Worm (Caenorhabditis elegans) whole organism, L2 larva: ENCODE results near the gene K10H10.7.

Experiments
- C34F6.9 ChIP-seq: fragments of 150-350 bp; optimal IDR thresholded peaks from 2 replicates; lab custom pipeline; 2014; ENCODE audit warnings: missing biosample characterization, missing genetic modification characterization
- R02D3.7 ChIP-seq: fragments of 150-350 bp; optimal IDR thresholded peaks from 2 replicates; lab custom pipeline; 2014; ENCODE audit warnings: missing biosample characterization, missing genetic modification characterization
- Y55F3AM.14 ChIP-seq: fragments of 200-800 bp; sonication (Bioruptor generic); optimal IDR thresholded peaks from 2 replicates; lab custom pipeline; 2018; ENCODE audit warnings: mild to moderate bottlenecking, missing genetic modification characterization, missing compliant biosample characterization
- ZK546.5 ChIP-seq: sonication (generic microtip); optimal IDR thresholded peaks from 2 replicates; lab custom pipeline; 2017; ENCODE audit warnings: missing biosample characterization, missing genetic modification characterization
- alr-1 ChIP-seq: fragments of 150-350 bp; optimal IDR thresholded peaks from 2 replicates; lab custom pipeline; 2014; ENCODE audit warnings: missing biosample characterization, missing genetic modification characterization
- aly-2 ChIP-seq: fragments of 150-350 bp; optimal IDR thresholded peaks from 2 replicates; lab custom pipeline; 2014; ENCODE audit warnings: missing biosample characterization, missing genetic modification characterization
- blmp-1 ChIP-seq: sonication (generic microtip); optimal IDR thresholded peaks from 2 replicates; lab custom pipeline; 2017; ENCODE audit warnings: missing genetic modification characterization, mild to moderate bottlenecking, missing compliant biosample characterization, antibody characterized with exemption, moderate library complexity; ENCODE audit not compliant: insufficient read depth
- ceh-16 ChIP-seq: fragments of 150-350 bp; optimal IDR thresholded peaks from 2 replicates; lab custom pipeline; 2014; ENCODE audit warnings: missing biosample characterization, missing genetic modification characterization
- ceh-82 ChIP-seq: fragments of 150-350 bp; optimal IDR thresholded peaks from 2 replicates; lab custom pipeline; 2014; ENCODE audit warnings: missing biosample characterization, missing genetic modification characterization
- egl-27 ChIP-seq: sonication (generic microtip); optimal IDR thresholded peaks from 3 replicates; lab custom pipeline; 2017; ENCODE audit warnings: missing biosample characterization, missing genetic modification reagents, missing genetic modification characterization
- elt-1 ChIP-seq: fragments of 150-350 bp; optimal IDR thresholded peaks from 2 replicates; lab custom pipeline; 2014; ENCODE audit warnings: missing biosample characterization, missing genetic modification characterization
- elt-3 ChIP-seq: sonication (generic microtip); optimal IDR thresholded peaks from 2 replicates; lab custom pipeline; 2017; ENCODE audit warnings: missing biosample characterization, missing genetic modification characterization
- gmeb-1 ChIP-seq: fragments of 150-350 bp; optimal IDR thresholded peaks from 2 replicates; lab custom pipeline; 2014; ENCODE audit warnings: missing biosample characterization, missing genetic modification characterization
- lin-39 ChIP-seq: fragments of 150-350 bp; optimal IDR thresholded peaks from 2 replicates; lab custom pipeline; 2014; ENCODE audit warnings: missing biosample characterization, missing genetic modification reagents, missing genetic modification characterization
- mab-5 ChIP-seq: fragments of 150-350 bp; optimal IDR thresholded peaks from 2 replicates; lab custom pipeline; 2014; ENCODE audit warnings: missing biosample characterization, missing genetic modification characterization
- mbf-1 ChIP-seq: sonication (generic microtip); optimal IDR thresholded peaks from 2 replicates; lab custom pipeline; 2017; ENCODE audit warnings: missing biosample characterization, missing genetic modification characterization
- mdl-1 ChIP-seq, 2 experiments: fragments of 150-350 bp in 1 of 2; sonication (generic microtip) in 1 of 2; optimal IDR thresholded peaks; 2 replicates each; lab custom pipeline; 2017; ENCODE audit warnings: missing biosample characterization in 2 of 2, missing genetic modification characterization in 2 of 2
- nhr-11 ChIP-seq: fragments of 150-350 bp; optimal IDR thresholded peaks from 2 replicates; lab custom pipeline; 2014; ENCODE audit warnings: missing biosample characterization, missing genetic modification characterization
- nhr-21 ChIP-seq: fragments of 150-350 bp; optimal IDR thresholded peaks from 2 replicates; lab custom pipeline; 2014; ENCODE audit warnings: missing biosample characterization, missing genetic modification characterization
- nhr-23 ChIP-seq: fragments of 150-350 bp; optimal IDR thresholded peaks from 2 replicates; lab custom pipeline; 2014; ENCODE audit warnings: missing biosample characterization, missing genetic modification reagents, missing genetic modification characterization
- nhr-237 ChIP-seq: fragments of 150-350 bp; optimal IDR thresholded peaks from 2 replicates; lab custom pipeline; 2014; ENCODE audit warnings: missing biosample characterization, missing genetic modification characterization
- nhr-25 ChIP-seq: fragments of 150-350 bp; sonication (generic microtip); optimal IDR thresholded peaks from 3 replicates; lab custom pipeline; 2014; ENCODE audit warnings: missing biosample characterization, missing genetic modification characterization
- nhr-77 ChIP-seq: fragments of 150-350 bp; optimal IDR thresholded peaks from 2 replicates; lab custom pipeline; 2014; ENCODE audit warnings: missing biosample characterization, missing genetic modification characterization
- peb-1 ChIP-seq: fragments of 150-350 bp; optimal IDR thresholded peaks from 2 replicates; lab custom pipeline; 2014; ENCODE audit warnings: missing biosample characterization, missing genetic modification characterization
- sem-4 ChIP-seq: fragments of 150-350 bp; optimal IDR thresholded peaks from 2 replicates; lab custom pipeline; 2014; ENCODE audit warnings: missing biosample characterization, missing genetic modification reagents, missing genetic modification characterization
- skn-1 ChIP-seq: sonication (generic microtip); optimal IDR thresholded peaks from 2 replicates; lab custom pipeline; 2017; ENCODE audit warnings: missing biosample characterization, missing genetic modification characterization
- sma-3 ChIP-seq: sonication (generic microtip); optimal IDR thresholded peaks from 2 replicates; lab custom pipeline; 2016; ENCODE audit warnings: missing genetic modification reagents, missing genetic modification characterization, missing compliant biosample characterization
- sma-9 ChIP-seq, 2 experiments: fragments of 150-350 bp in 1 of 2; sonication (generic microtip) in 1 of 2; optimal IDR thresholded peaks; 2 replicates each; lab custom pipeline; 2014 to 2016; ENCODE audit warnings: missing genetic modification characterization in 2 of 2, mild to moderate bottlenecking in 1 of 2, missing biosample characterization in 1 of 2, missing compliant biosample characterization in 1 of 2, missing genetic modification reagents in 1 of 2, moderate library complexity in 1 of 2
- snpc-4 ChIP-seq: fragments of 150-350 bp; optimal IDR thresholded peaks from 2 replicates; lab custom pipeline; 2014; ENCODE audit warnings: missing biosample characterization, missing genetic modification characterization
- unc-39 ChIP-seq: fragments of 150-350 bp; optimal IDR thresholded peaks from 2 replicates; lab custom pipeline; 2014; ENCODE audit warnings: missing biosample characterization, missing genetic modification characterization
- unc-55 ChIP-seq: fragments of 150-350 bp; sonication (generic microtip); optimal IDR thresholded peaks from 3 replicates; lab custom pipeline; 2014; ENCODE audit warnings: missing biosample characterization, missing genetic modification reagents, missing genetic modification characterization
- unc-62 ChIP-seq: fragments of 150-350 bp; optimal IDR thresholded peaks from 2 replicates; lab custom pipeline; 2014; ENCODE audit warnings: missing biosample characterization, missing genetic modification reagents, missing genetic modification characterization
- ztf-1 ChIP-seq: fragments of 200-800 bp; sonication (Bioruptor generic); conservative IDR thresholded peaks from 2 replicates; pipeline ENCODE4 v1.3.6; 2022; ENCODE audit warnings: missing genetic modification characterization, missing compliant biosample characterization
- ztf-4 ChIP-seq: fragments of 150-350 bp; optimal IDR thresholded peaks from 2 replicates; lab custom pipeline; 2014; ENCODE audit warnings: missing biosample characterization, missing genetic modification characterization

The K10H10.7 gene

DNA sequence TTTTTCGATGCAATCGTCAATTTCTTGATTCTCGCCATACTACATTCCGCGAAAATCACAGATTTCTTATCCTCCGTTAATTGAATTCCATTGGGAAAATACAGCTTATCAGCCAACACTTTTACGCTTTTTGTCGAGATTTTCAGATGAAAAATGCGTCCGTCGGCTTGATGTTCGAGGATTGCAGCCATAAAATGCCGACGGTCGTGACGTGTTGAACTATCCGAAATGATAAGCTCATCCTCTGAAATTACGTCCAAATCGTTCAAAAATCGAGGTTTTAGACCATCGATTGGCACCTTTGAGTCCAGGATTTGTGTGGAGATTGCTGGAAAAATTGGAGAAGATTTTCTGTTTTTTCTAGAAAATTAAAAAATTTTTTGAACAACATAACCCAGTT is 19.6 kb upstream of the K10H10.7 start:
- TF ChIP-seq sma-9 (GFP tag; optimal IDR thresholded peaks at IDR 0.05; lab: Kevin White, UChicago) (no peak), sma-9 (tag; optimal IDR thresholded peaks at IDR 0.05; lab: Kevin White, UChicago) (no peak), unc-62 (GFP tag; lab: Kevin White, UChicago) (no peak), blmp-1 (no peak), ceh-82 (tag; lab: Kevin White, UChicago) (no peak), unc-55 (GFP tag; lab: Kevin White, UChicago) (no peak), mab-5 (tag; lab: Kevin White, UChicago) (no peak), peb-1 (tag; lab: Kevin White, UChicago) (no peak), egl-27 (tag; lab: Kevin White, UChicago) (no peak), Y55F3AM.14 (GFP tag; lab: Kevin White, UChicago) (no peak), C34F6.9 (tag; lab: Kevin White, UChicago) (no peak), lin-39 (tag; lab: Kevin White, UChicago) (no peak)

DNA sequence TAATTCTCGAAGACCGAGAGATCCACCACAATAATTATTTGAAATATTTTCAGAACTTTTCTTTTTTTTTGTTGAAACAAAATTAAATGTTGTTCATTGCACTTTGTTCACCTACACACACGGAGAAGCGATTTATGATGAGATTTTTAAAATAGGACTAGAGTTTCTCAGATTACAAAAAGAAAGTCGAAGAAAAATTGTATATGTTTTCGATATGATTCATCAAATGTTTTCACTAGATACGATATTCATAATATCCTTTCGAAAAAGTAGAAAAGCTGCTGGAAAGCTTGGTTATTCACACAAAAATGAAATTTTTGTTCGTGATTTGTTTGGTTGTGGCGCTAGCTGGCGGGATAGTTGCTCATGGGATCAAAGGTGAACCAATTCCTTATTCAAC is 17.6 kb upstream of the K10H10.7 start, which contains the start of gene F57C2.4:
TSS of gene F57C2.4 (plus strand) at position 301 of the 400 bp plus-strand sequence.
- TF ChIP-seq nhr-23 (tag; lab: Kevin White, UChicago) (no peak), unc-62 (GFP tag; lab: Kevin White, UChicago) (no peak), mbf-1 (tag; lab: Kevin White, UChicago) (no peak), sma-3 (no peak), peb-1 (tag; lab: Kevin White, UChicago) (no peak)

DNA sequence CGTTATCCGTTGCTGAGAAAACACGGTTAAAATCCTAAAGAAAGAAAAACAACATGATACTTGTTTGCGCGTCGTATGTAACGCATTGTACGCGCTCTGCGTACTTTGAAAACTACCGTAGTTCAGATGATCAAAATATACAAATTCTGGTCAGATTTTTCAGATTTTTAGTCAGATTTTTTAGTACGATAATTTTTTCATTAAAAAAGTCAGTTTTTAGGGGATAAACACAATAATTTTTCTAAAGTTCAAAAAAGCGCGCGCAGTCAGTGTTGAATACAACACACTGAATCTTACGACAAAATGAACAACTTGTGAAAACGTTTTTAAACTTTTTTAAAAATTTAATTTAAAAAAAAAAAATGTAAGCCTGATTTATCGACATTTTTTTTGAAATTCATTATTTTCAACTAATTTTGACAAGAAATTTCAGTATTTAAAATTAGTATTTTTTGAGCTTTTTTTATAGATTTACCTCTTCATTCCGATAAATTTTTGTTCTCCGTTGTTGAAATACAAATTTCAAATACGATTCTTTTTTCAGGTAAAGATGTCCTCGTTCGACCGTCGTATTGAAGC is 16.3 kb upstream of the K10H10.7 start, which contains the start of gene pot-2:
TSS of gene pot-2 (plus strand) at position 529 of the 579 bp plus-strand sequence.
- TF ChIP-seq mab-5 (tag; lab: Kevin White, UChicago): no peak
- no peak for TF ChIP-seq mdl-1 (tag; optimal IDR thresholded peaks at IDR 0.05; lab: Kevin White, UChicago)
- no peak for TF ChIP-seq gmeb-1 (tag; lab: Kevin White, UChicago)
- no peak for TF ChIP-seq lin-39 (tag; lab: Kevin White, UChicago)
- TF ChIP-seq sem-4 (tag; lab: Kevin White, UChicago): no peak
- no peak for TF ChIP-seq nhr-237 (tag; lab: Kevin White, UChicago)

DNA sequence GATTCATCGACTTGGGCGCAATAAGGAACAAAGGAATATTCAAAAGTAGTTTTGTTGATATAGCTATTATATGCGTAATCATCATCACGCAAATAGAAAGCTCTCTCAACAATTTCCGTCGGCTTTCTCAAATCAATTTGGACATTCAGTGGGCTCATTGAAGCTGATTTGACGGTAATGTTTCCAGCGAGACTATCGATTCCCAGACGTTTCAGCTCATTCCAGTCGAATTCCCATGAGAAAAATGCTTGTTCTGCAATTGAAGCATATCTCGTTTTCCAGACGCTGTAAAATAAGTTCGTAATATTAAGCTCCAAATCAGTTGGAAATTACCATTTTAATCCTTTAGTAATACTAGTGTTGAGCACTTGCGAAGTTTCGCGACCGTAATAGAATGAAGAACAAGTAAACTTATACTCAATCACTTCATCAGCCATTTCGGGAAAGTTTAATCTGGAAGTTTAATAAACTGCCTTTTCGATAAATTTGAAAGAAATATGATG is 15.7 kb upstream of the K10H10.7 start, which contains the start of gene btb-20:
TSS of gene btb-20 (minus strand) at position 453 of the 503 bp plus-strand sequence.
- no peak for TF ChIP-seq gmeb-1 (tag; lab: Kevin White, UChicago)
- no peak for TF ChIP-seq ceh-16 (tag; lab: Kevin White, UChicago)
- no peak for TF ChIP-seq nhr-77 (tag; lab: Kevin White, UChicago)
- no peak for TF ChIP-seq R02D3.7 (tag; lab: Kevin White, UChicago)
- TF ChIP-seq skn-1 (tag; lab: Kevin White, UChicago): no peak
- no peak for TF ChIP-seq nhr-23 (tag; lab: Kevin White, UChicago)
- TF ChIP-seq nhr-21 (tag; lab: Kevin White, UChicago): no peak
- no peak for TF ChIP-seq nhr-25 (tag; lab: Kevin White, UChicago)
- no peak for TF ChIP-seq aly-2
- TF ChIP-seq blmp-1: no peak

DNA sequence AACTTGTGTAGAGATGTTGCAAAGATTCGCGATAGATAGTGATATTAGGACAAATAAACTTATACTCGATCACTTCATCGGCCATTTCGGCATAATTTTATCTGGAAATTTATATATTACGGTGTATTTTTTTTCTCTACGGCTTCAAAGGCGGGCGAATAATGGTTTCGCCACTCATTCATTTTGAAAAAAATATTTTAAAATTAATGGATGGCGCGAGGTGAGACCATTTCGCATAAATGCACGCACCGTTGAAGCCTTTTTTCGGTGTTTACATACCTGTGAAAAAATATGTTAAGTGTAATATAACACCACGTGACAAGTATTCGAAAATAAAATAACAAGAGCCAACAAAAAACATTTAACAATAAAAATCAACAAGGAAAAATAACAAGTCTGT is 14.6 kb upstream of the K10H10.7 start, which contains the start of gene btb-19:
TSS of gene btb-19 (minus strand) at position 101 of the 400 bp plus-strand sequence.
- TF ChIP-seq unc-55 (GFP tag; lab: Kevin White, UChicago) (no peak), nhr-237 (tag; lab: Kevin White, UChicago) (no peak), ztf-1 (GFP tag; lab: Robert Waterston, UW) (no peak), ZK546.5 (tag; lab: Kevin White, UChicago) (no peak), lin-39 (tag; lab: Kevin White, UChicago) (no peak), sma-9 (GFP tag; optimal IDR thresholded peaks at IDR 0.05; lab: Kevin White, UChicago) (no peak), sma-9 (tag; optimal IDR thresholded peaks at IDR 0.05; lab: Kevin White, UChicago) (no peak), nhr-11 (no peak), unc-39 (tag; lab: Kevin White, UChicago) (no peak), nhr-77 (tag; lab: Kevin White, UChicago) (no peak), Y55F3AM.14 (GFP tag; lab: Kevin White, UChicago) (no peak), elt-3 (tag; lab: Kevin White, UChicago) (no peak), nhr-23 (tag; lab: Kevin White, UChicago) (no peak), alr-1 (tag; lab: Kevin White, UChicago) (no peak), ztf-4 (tag; lab: Kevin White, UChicago) (no peak), snpc-4 (no peak), elt-1 (no peak), mab-5 (tag; lab: Kevin White, UChicago) (no peak), mbf-1 (tag; lab: Kevin White, UChicago) (no peak), sem-4 (tag; lab: Kevin White, UChicago) (no peak)
